Worm (Caenorhabditis elegans): ENCODE results near the gene dop-4.
A peak's percentile ranks its signal among the peaks of the same experiment; 100 is the strongest.

Gene dop-4

ce11 chrX:1322997-1323396 lies 27.9 kb downstream of the dop-4 start (continued):
- TF ChIP-seq nhr-85 (tag) (peak; percentile 82), nhr-12 (tag; optimal IDR thresholded peaks at IDR 0.05) (no peak), ceh-63 (GFP tag; optimal IDR thresholded peaks at IDR 0.05) (peak; percentile 58), mdl-1 (tag; optimal IDR thresholded peaks at IDR 0.05) (peak; percentile 33 to 85), ama-1 (optimal IDR thresholded peaks at IDR 0.05) (no peak), aly-2 (tag; optimal IDR thresholded peaks at IDR 0.05) (peak; percentile 67), lsy-2 (tag; optimal IDR thresholded peaks at IDR 0.05) (peak; percentile 68 to 81), pax-3 (tag; optimal IDR thresholded peaks at IDR 0.05) (peak; percentile 47), alr-1 (tag; optimal IDR thresholded peaks at IDR 0.05; ENCODE audit: borderline replicate concordance) (no peak), irx-1 (tag; optimal IDR thresholded peaks at IDR 0.05) (peak; percentile 73), egl-27 (tag; optimal IDR thresholded peaks at IDR 0.05) (no peak), ces-1 (GFP tag; optimal IDR thresholded peaks at IDR 0.05) (peak; percentile 58), lin-15B (tag; optimal IDR thresholded peaks at IDR 0.05) (peak; percentile 2), fkh-8 (tag; optimal IDR thresholded peaks at IDR 0.05) (peak; percentile 88), lin-13 (GFP tag; optimal IDR thresholded peaks at IDR 0.05) (peak; percentile 64), aha-1 (tag; optimal IDR thresholded peaks at IDR 0.05) (no peak), sup-37 (GFP tag; optimal IDR thresholded peaks at IDR 0.05) (no peak), vab-15 (tag; optimal IDR thresholded peaks at IDR 0.05) (peak; percentile 52), snpc-4 (tag; optimal IDR thresholded peaks at IDR 0.05) (peak; percentile 59), ztf-4 (tag; optimal IDR thresholded peaks at IDR 0.05) (peak; percentile 74), nhr-71 (tag; optimal IDR thresholded peaks at IDR 0.05) (peak; percentile 70), sox-4 (tag; optimal IDR thresholded peaks at IDR 0.05) (peak; percentile 50), nhr-19 (GFP tag; conservative IDR thresholded peaks at IDR 0.05) (peak; percentile 72), unc-86 (tag; optimal IDR thresholded peaks at IDR 0.05) (peak; percentile 54), nhr-20 (tag; optimal IDR thresholded peaks at IDR 0.05) (peak; percentile 67), lin-35 (GFP tag; optimal IDR thresholded peaks at IDR 0.05) (peak; percentile 54 to 84), zag-1 (tag; optimal IDR thresholded peaks at IDR 0.05) (peak; percentile 61), mab-9 (GFP tag; IDR thresholded peaks at IDR 0.05) (peak; percentile 67), hlh-17 (GFP tag; optimal IDR thresholded peaks at IDR 0.05; ENCODE audit: borderline replicate concordance) (no peak), nhr-11 (tag; optimal IDR thresholded peaks at IDR 0.05) (peak; percentile 59), elt-3 (tag; optimal IDR thresholded peaks at IDR 0.05) (peak in 5 of 6 experiments; percentile 24 to 85 (median 70)), nhr-84 (tag; optimal IDR thresholded peaks at IDR 0.05) (no peak), mef-2 (tag; optimal IDR thresholded peaks at IDR 0.05) (no peak), nhr-237 (tag; optimal IDR thresholded peaks at IDR 0.05) (peak; percentile 71), sptf-1 (tag; optimal IDR thresholded peaks at IDR 0.05) (no peak), tlp-1 (tag; optimal IDR thresholded peaks at IDR 0.05) (no peak), efl-1 (optimal IDR thresholded peaks at IDR 0.05) (peak; percentile 58 to 73), efl-1 (GFP tag; optimal IDR thresholded peaks at IDR 0.05 in 1 of 2) (peak in 1 of 2 experiments; percentile 86), lin-39 (tag; optimal IDR thresholded peaks at IDR 0.05) (peak; percentile 36), unc-62 (GFP tag; optimal IDR thresholded peaks at IDR 0.05) (no peak), dsc-1 (tag; optimal IDR thresholded peaks at IDR 0.05) (peak; percentile 83), nhr-47 (tag; optimal IDR thresholded peaks at IDR 0.05) (peak; percentile 90), Y116A8C.19 (tag; optimal IDR thresholded peaks at IDR 0.05; ENCODE audit: borderline replicate concordance) (no peak)

ce11 chrX:1327201-1327600 lies 32.1 kb downstream of the dop-4 start:
- TF ChIP-seq nhr-84 (tag; optimal IDR thresholded peaks at IDR 0.05) (no peak), lin-15B (tag; optimal IDR thresholded peaks at IDR 0.05) (no peak), efl-1 (optimal IDR thresholded peaks at IDR 0.05) (no peak), efl-1 (GFP tag; optimal IDR thresholded peaks at IDR 0.05 in 1 of 2) (no peak), lin-35 (GFP tag; optimal IDR thresholded peaks at IDR 0.05) (no peak), zip-4 (GFP tag; optimal IDR thresholded peaks at IDR 0.05) (no peak), swsn-7 (tag; optimal IDR thresholded peaks at IDR 0.05) (no peak), aly-2 (tag; optimal IDR thresholded peaks at IDR 0.05) (no peak), fkh-4 (tag; optimal IDR thresholded peaks at IDR 0.05; ENCODE audit: borderline replicate concordance) (no peak), F16B12.6 (tag; optimal IDR thresholded peaks at IDR 0.05) (no peak), ama-1 (optimal IDR thresholded peaks at IDR 0.05) (no peak), dpl-1 (GFP tag; optimal IDR thresholded peaks at IDR 0.05) (no peak), pax-3 (tag; optimal IDR thresholded peaks at IDR 0.05) (no peak), nhr-12 (tag; optimal IDR thresholded peaks at IDR 0.05) (no peak), nhr-19 (GFP tag; conservative IDR thresholded peaks at IDR 0.05) (no peak), nhr-76 (tag; optimal IDR thresholded peaks at IDR 0.05) (no peak), rnt-1 (tag; optimal IDR thresholded peaks at IDR 0.05) (no peak), elt-2 (tag; optimal IDR thresholded peaks at IDR 0.05) (no peak)
